Fruit fly (Drosophila melanogaster): Measurements from ENCODE around the gene Reepl1.

DNA sequence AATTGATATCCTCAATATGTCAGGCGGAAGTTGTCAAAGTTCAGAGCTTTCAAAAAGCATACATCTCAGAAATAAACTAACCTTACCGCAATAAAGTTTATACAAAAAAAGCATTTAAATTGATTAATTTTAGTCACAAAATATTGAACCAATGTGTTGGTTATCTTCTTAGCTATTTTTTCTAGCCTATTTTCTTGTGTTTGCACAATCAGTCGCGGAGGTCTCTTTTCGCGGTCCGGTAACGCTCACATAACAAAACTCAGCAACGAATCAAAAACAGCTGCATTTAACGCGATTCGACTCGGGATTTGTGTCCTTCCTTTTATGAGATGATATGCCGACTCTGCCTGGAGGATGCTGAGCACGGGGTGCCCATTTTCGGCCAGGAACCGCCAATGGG lies 1.0 kb downstream of the Reepl1 start, which contains the start of gene CG11696:
- no peak for TF ChIP-seq pan (optimal IDR thresholded peaks at IDR 0.05)
- no peak for TF ChIP-seq usp (GFP tag; optimal IDR thresholded peaks at IDR 0.05)
- no peak for TF ChIP-seq psq (optimal IDR thresholded peaks at IDR 0.05)
- no peak for TF ChIP-seq CG8478 (optimal IDR thresholded peaks at IDR 0.05)
- TF ChIP-seq Dll (optimal IDR thresholded peaks at IDR 0.05) = no peak

All from whole organism.